Worm (Caenorhabditis elegans) whole organism, young adult: ENCODE data around the gene col-178.

Source experiments
- B0035.1 ChIP-seq: sonication (generic microtip); optimal IDR thresholded peaks from 2 replicates; lab custom pipeline; 2016; ENCODE audit warnings: missing genetic modification characterization, mild to moderate bottlenecking, missing compliant biosample characterization, missing genotype, missing genetic modification reagents
- B0261.1 ChIP-seq: sonication (generic microtip); optimal IDR thresholded peaks from 2 replicates; lab custom pipeline; 2016; ENCODE audit warnings: mild to moderate bottlenecking, missing genetic modification characterization, moderate library complexity, missing compliant biosample characterization
- D2030.7 ChIP-seq: fragments of 200-800 bp; sonication (Bioruptor generic); IDR thresholded peaks from 2 replicates; pipeline ENCODE4 v1.3.6; 2022; ENCODE audit warnings: missing genetic modification reagents, missing genetic modification characterization, missing compliant biosample characterization
- F49E8.2 ChIP-seq: sonication (generic microtip); optimal IDR thresholded peaks from 3 replicates; lab custom pipeline; 2017; ENCODE audit warnings: missing genetic modification characterization, mild to moderate bottlenecking, missing compliant biosample characterization, antibody characterized with exemption, moderate library complexity; ENCODE audit not compliant: insufficient read depth
- F52B5.7 ChIP-seq: sonication (generic microtip); optimal IDR thresholded peaks from 2 replicates; lab custom pipeline; 2016; ENCODE audit warnings: mild to moderate bottlenecking, missing genetic modification characterization, missing compliant biosample characterization
- F55B11.4 ChIP-seq: sonication (generic microtip); optimal IDR thresholded peaks from 2 replicates; lab custom pipeline; 2016; ENCODE audit warnings: missing compliant biosample characterization, missing genetic modification characterization, borderline replicate concordance; ENCODE audit not compliant: insufficient read depth
- F57A8.1 ChIP-seq: fragments of 200-800 bp; sonication (Bioruptor generic); optimal IDR thresholded peaks from 2 replicates; lab custom pipeline; 2018; ENCODE audit warnings: mild to moderate bottlenecking, missing genetic modification characterization, moderate library complexity, missing compliant biosample characterization
- ceh-100 ChIP-seq: fragments of 200-800 bp; sonication (Bioruptor generic); IDR thresholded peaks from 2 replicates; pipeline ENCODE4 v1.3.6; 2022; ENCODE audit warnings: missing genetic modification reagents, missing genetic modification characterization, missing compliant biosample characterization
- ceh-79 ChIP-seq: sonication (generic microtip); optimal IDR thresholded peaks from 2 replicates; lab custom pipeline; 2017; ENCODE audit warnings: mild to moderate bottlenecking, missing genetic modification characterization, missing compliant biosample characterization
- chd-7 ChIP-seq: sonication (generic microtip); optimal IDR thresholded peaks from 2 replicates; lab custom pipeline; 2016; ENCODE audit warnings: mild to moderate bottlenecking, missing genetic modification characterization, moderate library complexity, missing compliant biosample characterization
- dox-1 ChIP-seq: fragments of 200-800 bp; sonication (Bioruptor generic); IDR thresholded peaks from 2 replicates; pipeline ENCODE4 v1.3.6; 2022; ENCODE audit warnings: missing genetic modification reagents, missing genetic modification characterization, missing compliant biosample characterization
- egl-18 ChIP-seq: fragments of 200-800 bp; sonication (Bioruptor generic); IDR thresholded peaks from 2 replicates; pipeline ENCODE4 v1.3.6; 2022; ENCODE audit warnings: missing genetic modification reagents, missing genetic modification characterization, missing compliant biosample characterization
- ets-4 ChIP-seq: fragments of 200-800 bp; sonication (Bioruptor generic); optimal IDR thresholded peaks from 2 replicates; lab custom pipeline; 2018; ENCODE audit warnings: mild to moderate bottlenecking, missing genetic modification characterization, missing compliant biosample characterization
- gei-17 ChIP-seq: fragments of 200-800 bp; sonication (Bioruptor generic); optimal IDR thresholded peaks from 2 replicates; lab custom pipeline; 2018; ENCODE audit warnings: mild to moderate bottlenecking, missing genetic modification characterization, missing compliant biosample characterization
- hsf-1 ChIP-seq: fragments of 200-800 bp; sonication (Bioruptor generic); IDR thresholded peaks from 2 replicates; pipeline ENCODE4 v1.3.6; 2022; ENCODE audit warnings: missing genetic modification reagents, missing genetic modification characterization, missing compliant biosample characterization
- lag-1 ChIP-seq: fragments of 200-800 bp; sonication (Bioruptor generic); IDR thresholded peaks from 2 replicates; pipeline ENCODE4 v1.3.6; 2022; ENCODE audit warnings: missing genetic modification reagents, missing genetic modification characterization, missing compliant biosample characterization
- lin-54 ChIP-seq: fragments of 200-800 bp; sonication (Bioruptor generic); optimal IDR thresholded peaks from 2 replicates; lab custom pipeline; 2018; ENCODE audit warnings: mild to moderate bottlenecking, missing genetic modification characterization, missing compliant biosample characterization
- lir-1 ChIP-seq: fragments of 200-800 bp; sonication (Bioruptor generic); conservative IDR thresholded peaks from 2 replicates; pipeline ENCODE4 v1.3.6; 2022; ENCODE audit warnings: missing genetic modification reagents, missing genetic modification characterization, missing compliant biosample characterization
- lsl-1 ChIP-seq: fragments of 200-800 bp; sonication (Bioruptor generic); optimal IDR thresholded peaks from 2 replicates; lab custom pipeline; 2018; ENCODE audit warnings: mild to moderate bottlenecking, missing genetic modification characterization, moderate library complexity, missing compliant biosample characterization
- madf-6 ChIP-seq: fragments of 200-800 bp; sonication (Bioruptor generic); IDR thresholded peaks from 2 replicates; pipeline ENCODE4 v1.3.6; 2022; ENCODE audit warnings: missing genetic modification reagents, missing genetic modification characterization, missing compliant biosample characterization
- mxl-1 ChIP-seq: sonication (generic microtip); optimal IDR thresholded peaks from 2 replicates; lab custom pipeline; 2016; ENCODE audit warnings: missing genetic modification characterization, missing compliant biosample characterization
- nfya-2 ChIP-seq: fragments of 200-800 bp; sonication (Bioruptor generic); IDR thresholded peaks from 2 replicates; pipeline ENCODE4 v1.3.6; 2022; ENCODE audit warnings: missing genetic modification reagents, missing genetic modification characterization, missing compliant biosample characterization
- nhr-179 ChIP-seq: sonication (generic microtip); optimal IDR thresholded peaks from 2 replicates; lab custom pipeline; 2016; ENCODE audit warnings: mild to moderate bottlenecking, missing genetic modification characterization, missing compliant biosample characterization
- nhr-27 ChIP-seq: fragments of 200-800 bp; sonication (Bioruptor generic); optimal IDR thresholded peaks from 2 replicates; lab custom pipeline; 2018; ENCODE audit warnings: mild to moderate bottlenecking, missing genetic modification characterization, moderate library complexity, missing compliant biosample characterization
- repo-1 ChIP-seq: sonication (generic microtip); optimal IDR thresholded peaks from 2 replicates; lab custom pipeline; 2017; ENCODE audit warnings: mild to moderate bottlenecking, missing genetic modification characterization, missing compliant biosample characterization
- rpc-1 ChIP-seq, 2 experiments: fragments of 150-350 bp in 1 of 2; sonication (generic microtip) in 1 of 2; optimal IDR thresholded peaks; 2 replicates each; lab custom pipeline; 2014 to 2018; ENCODE audit warnings: missing biosample characterization in 1 of 2, missing genetic modification characterization in 1 of 2, missing genetic modification reagents in 1 of 2, missing genotype in 1 of 2
- sdz-38 ChIP-seq: sonication (generic microtip); optimal IDR thresholded peaks from 2 replicates; lab custom pipeline; 2016; ENCODE audit warnings: missing genotype, missing genetic modification characterization, missing compliant biosample characterization
- snpc-3.4 ChIP-seq: sonication (generic microtip); optimal IDR thresholded peaks from 2 replicates; lab custom pipeline; 2017; ENCODE audit warnings: missing genetic modification characterization, mild to moderate bottlenecking, missing compliant biosample characterization, antibody characterized with exemption, moderate library complexity, missing genotype, missing genetic modification reagents
- snpc-4 ChIP-seq, 5 experiments: fragments of 150-350 bp in 1 of 5; sonication (generic microtip) in 4 of 5; optimal IDR thresholded peaks; 2 replicates each; lab custom pipeline; 2014 to 2018; ENCODE audit warnings: missing genetic modification characterization in 5 of 5, missing biosample characterization in 3 of 5, antibody characterized with exemption in 2 of 5, mild to moderate bottlenecking in 2 of 5, missing compliant biosample characterization in 2 of 5, missing genotype in 2 of 5, moderate library complexity in 2 of 5, missing genetic modification reagents in 1 of 5
- tbp1 ChIP-seq: fragments of 200-800 bp; sonication (Bioruptor generic); optimal IDR thresholded peaks from 2 replicates; lab custom pipeline; 2018; ENCODE audit warnings: mild to moderate bottlenecking, missing genetic modification characterization, missing compliant biosample characterization
- unc-130 ChIP-seq: sonication (generic microtip); optimal IDR thresholded peaks from 2 replicates; lab custom pipeline; 2016; ENCODE audit warnings: missing genetic modification reagents, missing genetic modification characterization, missing compliant biosample characterization
- unc-62 ChIP-seq: fragments of 150-350 bp; optimal IDR thresholded peaks from 2 replicates; lab custom pipeline; 2014; ENCODE audit warnings: missing biosample characterization, missing genetic modification reagents, missing genetic modification characterization
- zim-3 ChIP-seq: sonication (generic microtip); optimal IDR thresholded peaks from 2 replicates; lab custom pipeline; 2017; ENCODE audit warnings: mild to moderate bottlenecking, missing genetic modification characterization, moderate library complexity, missing compliant biosample characterization
- ztf-22 ChIP-seq: fragments of 200-800 bp; sonication (Bioruptor generic); optimal IDR thresholded peaks from 2 replicates; lab custom pipeline; 2018; ENCODE audit warnings: mild to moderate bottlenecking, missing genetic modification characterization, moderate library complexity, missing compliant biosample characterization
- ztf-26 ChIP-seq: sonication (generic microtip); optimal IDR thresholded peaks from 2 replicates; lab custom pipeline; 2017; ENCODE audit warnings: missing genetic modification characterization, missing compliant biosample characterization
- ztf-28 ChIP-seq: fragments of 200-800 bp; sonication (Bioruptor generic); IDR thresholded peaks from 2 replicates; pipeline ENCODE4 v1.3.6; 2022; ENCODE audit warnings: missing genetic modification reagents, missing genetic modification characterization, missing compliant biosample characterization

col-178 gene

DNA sequence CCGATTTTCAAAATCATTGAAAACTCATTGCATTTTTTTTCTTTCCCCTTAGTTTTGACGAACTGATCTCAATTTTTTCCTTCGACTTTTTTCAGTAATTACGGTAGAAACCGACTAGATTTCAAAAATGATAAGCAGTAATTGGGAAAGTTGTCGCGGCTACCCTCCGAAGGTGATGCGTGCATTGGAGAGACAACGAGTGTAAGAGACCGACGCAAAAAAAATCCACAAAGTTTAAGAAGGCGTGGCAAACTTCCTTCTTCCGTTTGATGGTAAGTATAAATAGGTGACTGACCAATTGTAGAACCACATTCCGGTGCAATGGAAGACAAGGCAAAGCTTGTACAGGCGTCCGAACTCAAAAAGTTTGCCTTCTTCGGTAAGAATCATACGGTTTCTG, at the start of gene col-178:
Gene col-178 (plus strand): TSS at position 301 of the 400 bp plus-strand sequence.
- no peak for TF ChIP-seq F52B5.7 (tag; lab: Kevin White, UChicago)
- TF ChIP-seq D2030.7 (GFP tag; lab: Robert Waterston, UW): no peak
- TF ChIP-seq mxl-1 (tag; lab: Kevin White, UChicago): no peak
- no peak for TF ChIP-seq F57A8.1 (GFP tag; lab: Kevin White, UChicago)
- no peak for TF ChIP-seq sdz-38 (tag; lab: Kevin White, UChicago)
- TF ChIP-seq lir-1: no peak
- TF ChIP-seq lin-54 (GFP tag; lab: Kevin White, UChicago): no peak
- TF ChIP-seq ceh-100 (GFP tag; lab: Robert Waterston, UW): no peak
- TF ChIP-seq ets-4 (GFP tag; lab: Kevin White, UChicago): no peak
- TF ChIP-seq B0035.1: no peak
- no peak for TF ChIP-seq ceh-79 (tag; lab: Kevin White, UChicago)
- no peak for TF ChIP-seq zim-3 (tag; lab: Kevin White, UChicago)
- no peak for TF ChIP-seq lsl-1 (GFP tag; lab: Kevin White, UChicago)
- no peak for TF ChIP-seq madf-6 (GFP tag; lab: Robert Waterston, UW)

DNA sequence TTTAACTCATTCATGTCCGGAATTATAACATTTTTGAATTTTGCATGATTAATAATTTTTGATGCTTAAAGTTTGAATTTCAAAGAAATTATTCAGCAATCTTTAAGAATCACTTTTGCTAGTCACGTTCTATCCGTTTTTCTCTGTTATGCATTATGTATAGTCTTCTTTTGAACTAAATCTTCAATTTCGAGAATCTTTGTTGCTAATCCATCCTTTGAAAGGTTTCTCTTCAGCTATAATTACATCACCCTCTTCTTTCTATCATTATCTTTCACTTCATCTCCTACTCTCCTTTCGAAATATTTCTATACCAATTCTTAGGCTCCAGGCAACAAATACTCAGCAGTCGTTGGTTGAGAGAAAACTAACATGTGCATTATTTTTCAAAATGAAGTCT, 47.8 kb upstream of the col-178 start:
- no peak for TF ChIP-seq unc-62
- TF ChIP-seq dox-1: no peak
- TF ChIP-seq rpc-1 (optimal IDR thresholded peaks at IDR 0.05; lab: Kevin White, UChicago): no peak
- no peak for TF ChIP-seq rpc-1 (tag; optimal IDR thresholded peaks at IDR 0.05; lab: Kevin White, UChicago)
- no peak for TF ChIP-seq tbp1
- TF ChIP-seq nfya-2 (GFP tag; lab: Robert Waterston, UW): no peak
- no peak for TF ChIP-seq hsf-1
- no peak for TF ChIP-seq unc-130
- no peak for TF ChIP-seq egl-18 (GFP tag; lab: Robert Waterston, UW)
- TF ChIP-seq nhr-27: no peak
- no peak for TF ChIP-seq ztf-22 (GFP tag; lab: Kevin White, UChicago)

DNA sequence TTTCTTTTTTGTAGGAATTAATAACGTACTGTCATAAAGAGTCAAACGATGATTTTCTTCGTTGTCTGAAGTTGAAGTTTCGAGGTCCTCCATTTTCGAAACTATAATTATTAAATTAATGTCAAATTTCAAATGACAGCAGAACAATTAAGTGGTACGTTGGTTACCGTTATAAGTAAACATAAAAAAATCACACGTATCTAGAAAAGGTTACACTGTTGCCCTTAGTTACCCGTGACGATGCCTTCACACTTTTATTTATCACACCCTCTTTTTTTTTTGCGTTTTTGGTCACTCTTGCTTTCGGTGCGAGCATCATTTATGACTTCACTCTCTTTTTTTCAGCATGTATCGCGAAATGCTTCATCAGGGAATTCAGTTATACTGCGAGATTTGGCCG, 46.5 kb upstream of the col-178 start, which contains the start of the genes C05C9.3 and C05C9.2:
Gene C05C9.3 (minus strand): TSS at position 101 of the 400 bp plus-strand sequence.
Gene C05C9.2 (plus strand): TSS at position 346 of the 400 bp plus-strand sequence.
- no peak for TF ChIP-seq B0261.1 (tag; lab: Kevin White, UChicago)

DNA sequence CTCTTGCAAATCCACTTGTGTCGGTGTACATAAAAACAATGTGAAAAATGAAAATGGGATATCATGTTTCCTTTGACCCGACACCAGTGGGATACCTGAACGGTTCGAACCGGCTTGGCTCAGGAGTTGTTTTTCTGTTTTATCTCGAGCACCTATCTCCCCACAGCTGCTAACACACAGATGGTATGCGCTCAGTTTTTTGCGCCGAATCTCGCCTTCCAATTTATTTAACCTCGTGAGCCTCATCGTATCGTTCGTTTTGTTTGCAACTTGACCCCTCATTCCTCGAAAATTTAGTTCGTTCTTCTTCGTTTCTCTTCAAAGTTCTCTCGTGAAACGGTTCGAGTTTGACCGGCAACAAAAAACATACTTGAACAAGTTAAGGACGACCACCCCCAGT, 38.7 kb upstream of the col-178 start, which contains the start of gene C05C9.1:
Gene C05C9.1 (plus strand): TSS at position 301 of the 400 bp plus-strand sequence.
- TF ChIP-seq F55B11.4 (no peak), repo-1 (tag; lab: Kevin White, UChicago) (no peak), lag-1 (GFP tag; lab: Robert Waterston, UW) (no peak), gei-17 (GFP tag; lab: Kevin White, UChicago) (no peak), F49E8.2 (tag; lab: Kevin White, UChicago) (no peak), snpc-3.4 (no peak), zim-3 (tag; lab: Kevin White, UChicago) (no peak), nhr-179 (tag; lab: Kevin White, UChicago) (no peak), ztf-28 (GFP tag; lab: Robert Waterston, UW) (no peak), chd-7 (tag; lab: Kevin White, UChicago) (no peak), ztf-26 (tag; lab: Kevin White, UChicago) (no peak), snpc-4 (GFP tag; optimal IDR thresholded peaks at IDR 0.05; lab: Kevin White, UChicago) (no peak), snpc-4 (tag; optimal IDR thresholded peaks at IDR 0.05; lab: Kevin White, UChicago) (no peak)
